Worm (Caenorhabditis elegans) whole organism, L4 larva: ENCODE results near the gene tes-1.

Experiments
- arid-1 ChIP-seq: fragments of 200-800 bp; sonication (Bioruptor generic); conservative IDR thresholded peaks from 2 replicates; pipeline ENCODE4 v1.3.6; 2022; ENCODE audit warnings: missing genetic modification reagents, missing genetic modification characterization, missing compliant biosample characterization
- ceh-82 ChIP-seq: sonication (generic microtip); optimal IDR thresholded peaks from 2 replicates; lab custom pipeline; 2017; ENCODE audit warnings: missing biosample characterization, missing genetic modification characterization
- daf-16 ChIP-seq, 3 experiments: sonication (generic microtip); optimal IDR thresholded peaks; 2 replicates each; lab custom pipeline; 2016 to 2017; ENCODE audit warnings: missing genetic modification characterization in 3 of 3, missing genetic modification reagents in 3 of 3, mild to moderate bottlenecking in 2 of 3, missing compliant biosample characterization in 2 of 3, missing biosample characterization in 1 of 3, moderate library complexity in 1 of 3
- daf-8 ChIP-seq: fragments of 200-800 bp; sonication (Bioruptor generic); IDR thresholded peaks from 2 replicates; pipeline ENCODE4 v1.3.6; 2022; ENCODE audit warnings: missing genetic modification characterization, missing compliant biosample characterization
- dmd-6 ChIP-seq: fragments of 200-800 bp; sonication (Bioruptor generic); IDR thresholded peaks from 2 replicates; pipeline ENCODE4 v1.3.6; 2022; ENCODE audit warnings: missing genetic modification reagents, missing genetic modification characterization, missing compliant biosample characterization
- fos-1 ChIP-seq: fragments of 150-350 bp; optimal IDR thresholded peaks from 2 replicates; lab custom pipeline; 2014; ENCODE audit warnings: missing biosample characterization, missing genetic modification characterization
- lin-15B ChIP-seq: fragments of 150-350 bp; sonication (generic microtip); optimal IDR thresholded peaks from 3 replicates; lab custom pipeline; 2014; ENCODE audit warnings: missing biosample characterization, missing genetic modification characterization
- mdl-1 ChIP-seq, 2 experiments: fragments of 150-350 bp in 1 of 2; sonication (generic microtip) in 1 of 2; optimal IDR thresholded peaks; 2 replicates each; lab custom pipeline; 2014 to 2017; ENCODE audit warnings: missing biosample characterization in 2 of 2, missing genetic modification characterization in 2 of 2
- nhr-10 ChIP-seq: fragments of 150-350 bp; optimal IDR thresholded peaks from 2 replicates; lab custom pipeline; 2014; ENCODE audit warnings: missing biosample characterization, missing genetic modification characterization
- nhr-28 ChIP-seq: fragments of 150-350 bp; optimal IDR thresholded peaks from 2 replicates; lab custom pipeline; 2014; ENCODE audit warnings: missing biosample characterization, missing genetic modification characterization
- nhr-41 ChIP-seq: fragments of 200-800 bp; sonication (Bioruptor generic); IDR thresholded peaks from 2 replicates; pipeline ENCODE4 v1.3.6; 2022; ENCODE audit warnings: missing genetic modification reagents, missing genetic modification characterization, missing compliant biosample characterization
- nhr-48 ChIP-seq: sonication (generic microtip); optimal IDR thresholded peaks from 2 replicates; lab custom pipeline; 2016; ENCODE audit warnings: mild to moderate bottlenecking, missing genetic modification characterization, missing compliant biosample characterization
- zag-1 ChIP-seq: fragments of 150-350 bp; optimal IDR thresholded peaks from 2 replicates; lab custom pipeline; 2014; ENCODE audit warnings: missing biosample characterization, missing genetic modification characterization
- ztf-11 ChIP-seq: fragments of 150-350 bp; optimal IDR thresholded peaks from 2 replicates; lab custom pipeline; 2014; ENCODE audit warnings: missing biosample characterization, missing genetic modification characterization

DNA sequence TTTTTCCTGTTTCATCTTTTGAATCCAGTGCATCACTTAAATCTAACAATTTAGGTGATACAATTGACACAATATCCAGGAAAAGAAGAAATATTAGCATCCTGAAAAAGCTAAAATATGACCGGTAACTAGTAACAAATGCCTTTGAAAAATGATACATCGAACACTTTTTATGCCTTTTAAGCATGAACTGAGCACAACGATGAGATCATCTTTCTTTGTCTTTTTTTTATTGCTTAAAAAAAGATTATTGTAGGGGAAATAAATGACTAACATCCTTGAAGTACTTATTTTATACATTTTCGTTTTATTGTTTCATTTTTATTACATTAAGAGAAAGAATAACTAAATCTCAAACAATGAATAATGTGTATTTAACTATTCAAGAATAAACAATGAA, 14.6 kb upstream of the tes-1 start, which contains the start of gene F13B6.3:
- TF ChIP-seq lin-15B (tag; lab: Kevin White, UChicago) (no peak), zag-1 (tag; lab: Kevin White, UChicago) (no peak), nhr-41 (no peak), ceh-82 (tag; lab: Kevin White, UChicago) (no peak), daf-8 (no peak), ztf-11 (tag; lab: Kevin White, UChicago) (no peak), nhr-10 (tag; lab: Kevin White, UChicago) (no peak), nhr-48 (tag; lab: Kevin White, UChicago) (no peak), dmd-6 (GFP tag; lab: Robert Waterston, UW) (no peak), nhr-28 (no peak), daf-16 (GFP tag; optimal IDR thresholded peaks at IDR 0.05; lab: Kevin White, UChicago) (no peak), daf-16 (tag; optimal IDR thresholded peaks at IDR 0.05; lab: Kevin White, UChicago) (no peak), arid-1 (GFP tag; lab: Robert Waterston, UW) (no peak), mdl-1 (tag; optimal IDR thresholded peaks at IDR 0.05; lab: Kevin White, UChicago) (no peak), fos-1 (tag; lab: Kevin White, UChicago) (no peak)
